Worm (Caenorhabditis elegans) whole organism, young adult: Measurements from ENCODE around the gene T01B10.5.

Source experiments
- F33H1.4 ChIP-seq: fragments of 200-800 bp; sonication (Bioruptor generic); IDR thresholded peaks from 2 replicates; pipeline ENCODE4 v1.3.6; 2022; ENCODE audit warnings: missing genetic modification reagents, missing genetic modification characterization, missing compliant biosample characterization
- attf-3 ChIP-seq: fragments of 200-800 bp; sonication (Bioruptor generic); conservative IDR thresholded peaks from 2 replicates; pipeline ENCODE4 v1.3.6; 2022; ENCODE audit warnings: missing genetic modification reagents, missing genetic modification characterization, missing compliant biosample characterization
- lin-35 ChIP-seq, 3 experiments: fragments of 150-350 bp in 2 of 3; sonication (generic microtip) in 1 of 3; optimal IDR thresholded peaks; 2 replicates each; lab custom pipeline; 2014 to 2018; ENCODE audit warnings: missing biosample characterization in 3 of 3, missing genetic modification characterization in 3 of 3, missing genetic modification reagents in 3 of 3
- mxl-1 ChIP-seq: sonication (generic microtip); optimal IDR thresholded peaks from 2 replicates; lab custom pipeline; 2016; ENCODE audit warnings: missing genetic modification characterization, missing compliant biosample characterization
- unc-62 ChIP-seq: fragments of 150-350 bp; optimal IDR thresholded peaks from 2 replicates; lab custom pipeline; 2014; ENCODE audit warnings: missing biosample characterization, missing genetic modification reagents, missing genetic modification characterization

- TF ChIP-seq mxl-1 (tag; lab: Kevin White, UChicago) (no peak), attf-3 (GFP tag; lab: Robert Waterston, UW) (no peak), unc-62 (GFP tag; lab: Kevin White, UChicago) (no peak), lin-35 (GFP tag; optimal IDR thresholded peaks at IDR 0.05; lab: Kevin White, UChicago) (no peak), F33H1.4 (GFP tag; lab: Robert Waterston, UW) (no peak)
These were observed 35.3 kb upstream of the T01B10.5 start for ce11 chrX:8459789-8460188.
